Fruit fly (Drosophila melanogaster): Measurements from ENCODE around the gene PIG-F.

The PIG-F gene

DNA sequence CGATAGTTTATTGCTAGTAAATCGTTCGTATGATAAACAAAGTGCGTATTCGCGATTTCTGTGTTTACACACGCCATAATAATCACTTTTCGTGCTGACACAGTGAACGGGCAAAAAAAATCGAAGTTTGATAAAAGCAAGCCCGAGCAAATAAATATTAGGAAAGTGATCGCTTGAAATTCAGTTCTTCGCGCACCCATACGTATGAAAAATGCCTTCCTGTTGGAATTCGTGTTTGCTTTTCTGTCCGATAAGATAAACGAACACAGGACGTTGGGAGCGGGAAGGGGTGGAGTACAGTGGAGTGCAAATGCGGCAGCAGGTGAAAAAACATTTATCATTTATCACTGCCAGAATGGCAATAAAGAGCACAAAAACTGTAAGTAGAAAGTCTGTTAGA lies 18.4 kb downstream of the PIG-F start (continued):
- TF ChIP-seq caup (GFP tag; optimal IDR thresholded peaks at IDR 0.05; ENCODE audit: severe bottlenecking) (peak; percentile 53), ERR (GFP tag; optimal IDR thresholded peaks at IDR 0.05) (no peak), Adf1 (GFP tag; IDR thresholded peaks at IDR 0.05) (peak; percentile 29; the same call in 1 of the 2 replicates), CG9437 (GFP tag; optimal IDR thresholded peaks at IDR 0.05) (no peak), Rfx (GFP tag; IDR thresholded peaks at IDR 0.05) (0 out of 2 replicates have a peak, but pooled peaks have one; percentile 13), cwo (GFP tag; optimal IDR thresholded peaks at IDR 0.05) (peak; percentile 0), CG1792 (GFP tag; optimal IDR thresholded peaks at IDR 0.05) (peak; percentile 3), CG1603 (tag; optimal IDR thresholded peaks at IDR 0.05) (no peak), slou (GFP tag; optimal IDR thresholded peaks at IDR 0.05) (no peak), CG7745 (tag; optimal IDR thresholded peaks at IDR 0.05) (no peak), sd (tag; optimal IDR thresholded peaks at IDR 0.05) (no peak), insv (GFP tag; optimal IDR thresholded peaks at IDR 0.05) (peak in 1 of 2 experiments; percentile 51), HmgZ (tag; optimal IDR thresholded peaks at IDR 0.05) (peak; percentile 22), hkb (optimal IDR thresholded peaks at IDR 0.05) (no peak), hkb (GFP tag; IDR thresholded peaks at IDR 0.05) (0 out of 2 replicates have a peak, but pooled peaks have one; percentile 32), sug (tag; optimal IDR thresholded peaks at IDR 0.05) (peak; percentile 51), CG10209 (GFP tag; optimal IDR thresholded peaks at IDR 0.05) (no peak), CG7372 (GFP tag; IDR thresholded peaks at IDR 0.05) (no peak), Dbx (GFP tag; IDR thresholded peaks at IDR 0.05) (0 out of 3 replicates have a peak, but pooled peaks have one; percentile 8), bbx (GFP tag; IDR thresholded peaks at IDR 0.05; ENCODE audit: partially characterized antibody) (peak; percentile 32; the same call in 1 of the 2 replicates), dimm (GFP tag; IDR thresholded peaks at IDR 0.05) (no peak), CG10321 (GFP tag; IDR thresholded peaks at IDR 0.05) (no peak)

DNA sequence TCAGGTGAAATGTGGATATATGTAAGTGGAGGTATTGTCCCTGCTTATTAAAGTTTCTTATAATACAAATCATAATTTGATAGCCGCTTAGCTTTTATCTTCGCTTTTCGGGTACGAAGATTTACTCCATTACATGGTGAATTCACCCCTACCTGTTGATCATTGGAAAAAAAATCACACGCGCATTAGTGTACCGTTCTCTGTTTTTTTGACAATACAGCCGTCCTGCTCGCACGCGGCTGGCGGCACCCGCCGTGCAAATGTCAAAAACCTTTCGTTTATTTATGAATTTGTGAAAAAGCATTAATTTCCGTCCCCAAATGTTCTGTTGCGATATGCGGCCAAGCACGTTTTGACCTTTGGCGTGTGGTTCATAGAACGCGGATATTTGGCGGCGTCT lies 19.6 kb downstream of the PIG-F start:
- TF ChIP-seq sens (GFP tag), result peak; percentile 17
- no peak for TF ChIP-seq mld (GFP tag; IDR thresholded peaks at IDR 0.05; ENCODE audit: partially characterized antibody)
- peak; percentile 45; the same call in 1 of the 2 replicates for TF ChIP-seq CG10321 (GFP tag; IDR thresholded peaks at IDR 0.05)

dm6 chr3L:19632766-19633632 lies 20.7 kb downstream of the PIG-F start:
- TF ChIP-seq NC2α (GFP tag; optimal IDR thresholded peaks at IDR 0.05), result no peak
- TF ChIP-seq CG11504 (tag; optimal IDR thresholded peaks at IDR 0.05), result peak; percentile 64
- TF ChIP-seq Mrtf (GFP tag; IDR thresholded peaks at IDR 0.05), result peak; percentile 56; the same call in 1 of the 3 replicates
- TF ChIP-seq CG4617 (GFP tag; optimal IDR thresholded peaks at IDR 0.05; ENCODE audit: borderline replicate concordance), result peak; percentile 9
- TF ChIP-seq ranshi (GFP tag; IDR thresholded peaks at IDR 0.05), result no peak; the same call in 1 of the 2 replicates
- TF ChIP-seq lbe (GFP tag; optimal IDR thresholded peaks at IDR 0.05), result peak; percentile 23
- no peak for TF ChIP-seq dimm (GFP tag; IDR thresholded peaks at IDR 0.05)
- no peak for TF ChIP-seq dati (GFP tag; IDR thresholded peaks at IDR 0.05)
- no peak for TF ChIP-seq CG7745 (tag; optimal IDR thresholded peaks at IDR 0.05)
- TF ChIP-seq Fer2 (tag; optimal IDR thresholded peaks at IDR 0.05), result peak; percentile 12
- TF ChIP-seq Adf1 (GFP tag; IDR thresholded peaks at IDR 0.05), result peak; percentile 57; the same call in 1 of the 2 replicates
- TF ChIP-seq inv (GFP tag; IDR thresholded peaks at IDR 0.05; ENCODE audit: partially characterized antibody), result no peak
- TF ChIP-seq pum (GFP tag; optimal IDR thresholded peaks at IDR 0.05), result no peak
- peak; percentile 56 for TF ChIP-seq Sox102F (GFP tag; optimal IDR thresholded peaks at IDR 0.05)
- peak; percentile 16 for TF ChIP-seq CG18262 (tag; optimal IDR thresholded peaks at IDR 0.05)
- TF ChIP-seq Usf (GFP tag; optimal IDR thresholded peaks at IDR 0.05), result peak; percentile 57
- TF ChIP-seq sob (GFP tag; IDR thresholded peaks at IDR 0.05), result peak; percentile 69
- peak; percentile 36 for TF ChIP-seq scrt (GFP tag; optimal IDR thresholded peaks at IDR 0.05)
- peak; percentile 72 for TF ChIP-seq gro (GFP tag; optimal IDR thresholded peaks at IDR 0.05)
- no peak for TF ChIP-seq mld (GFP tag; IDR thresholded peaks at IDR 0.05; ENCODE audit: partially characterized antibody)
- no peak; the same call in 2 of the 3 replicates for TF ChIP-seq ase (GFP tag; IDR thresholded peaks at IDR 0.05)
- peak; percentile 35 for TF ChIP-seq CG7928 (GFP tag; optimal IDR thresholded peaks at IDR 0.05)
- peak; percentile 47 for TF ChIP-seq bcd (GFP tag; optimal IDR thresholded peaks at IDR 0.05)
- no peak for TF ChIP-seq Asciz (GFP tag; optimal IDR thresholded peaks at IDR 0.05)
- TF ChIP-seq CG2116 (GFP tag; optimal IDR thresholded peaks at IDR 0.05), result no peak
- TF ChIP-seq Dip3 (GFP tag; optimal IDR thresholded peaks at IDR 0.05), result peak; percentile 57

All from whole organism, embryonic.